Worm (Caenorhabditis elegans) whole organism, young adult: ENCODE results near the gene mul-1.

ENCODE experiments used
- Y95B8A.8 ChIP-seq: fragments of 200-800 bp; sonication (Bioruptor generic); IDR thresholded peaks from 2 replicates; pipeline ENCODE4 v1.3.6; 2022; ENCODE audit warnings: missing genetic modification reagents, missing genetic modification characterization, missing compliant biosample characterization
- dpl-1 ChIP-seq: fragments of 150-350 bp; optimal IDR thresholded peaks from 2 replicates; lab custom pipeline; 2014; ENCODE audit warnings: missing biosample characterization, missing genetic modification reagents, missing genetic modification characterization
- nhr-80 ChIP-seq: sonication (generic microtip); optimal IDR thresholded peaks from 2 replicates; lab custom pipeline; 2016; ENCODE audit warnings: missing genetic modification characterization, missing compliant biosample characterization
- pha-4 ChIP-seq: fragments of 150-350 bp; sonication (generic microtip); optimal IDR thresholded peaks from 2 replicates; lab custom pipeline; 2014; ENCODE audit warnings: missing biosample characterization, missing genetic modification reagents, missing genetic modification characterization

ce11 chrIV:4076690-4077295, 46.2 kb downstream of the mul-1 start:
- TF ChIP-seq pha-4 (tag; lab: Kevin White, UChicago) (no peak), Y95B8A.8 (GFP tag; lab: Robert Waterston, UW) (no peak), nhr-80 (no peak), dpl-1 (no peak)
